Worm (Caenorhabditis elegans) whole organism, midembryonic: ENCODE data around the gene kap-1.

ENCODE experiments used
- cog-1 ChIP-seq: sonication (generic microtip); optimal IDR thresholded peaks from 2 replicates; lab custom pipeline; 2016; ENCODE audit warnings: missing genetic modification characterization, missing compliant biosample characterization
- klf-2 ChIP-seq: fragments of 200-800 bp; sonication (Bioruptor generic); conservative IDR thresholded peaks from 2 replicates; pipeline ENCODE4 v1.3.6; 2022; ENCODE audit warnings: missing genetic modification reagents, missing genetic modification characterization, missing compliant biosample characterization
- tab-1 ChIP-seq: fragments of 200-800 bp; sonication (Bioruptor generic); IDR thresholded peaks from 2 replicates; pipeline ENCODE4 v1.3.6; 2022; ENCODE audit warnings: missing genetic modification characterization, missing compliant biosample characterization
- ztf-29 ChIP-seq: fragments of 200-800 bp; sonication (Bioruptor generic); IDR thresholded peaks from 2 replicates; pipeline ENCODE4 v1.3.6; 2022; ENCODE audit warnings: missing genetic modification reagents, missing genetic modification characterization, missing compliant biosample characterization

DNA sequence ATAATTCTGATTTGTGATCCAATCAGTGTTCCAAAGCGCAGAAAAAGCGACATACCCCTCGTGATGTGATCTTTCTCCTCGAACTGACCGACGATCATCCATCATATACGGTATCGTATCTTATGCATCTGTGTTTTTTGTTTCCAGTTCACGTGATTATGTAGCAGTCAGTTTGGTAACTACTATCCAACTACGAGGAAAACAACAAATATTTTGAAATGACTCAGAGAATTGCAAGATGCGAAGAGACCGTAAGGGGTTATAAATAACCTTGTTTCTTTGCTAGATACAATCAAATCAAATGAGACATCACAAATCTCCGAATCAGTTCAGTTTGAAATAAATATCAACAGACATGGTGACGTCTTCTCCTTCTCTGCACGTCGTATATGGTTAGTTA lies 38.5 kb upstream of the kap-1 start:
- TF ChIP-seq ztf-29 (GFP tag; lab: Robert Waterston, UW) (no peak), klf-2 (GFP tag; lab: Robert Waterston, UW) (no peak), cog-1 (tag; lab: Kevin White, UChicago) (no peak), tab-1 (GFP tag; lab: Robert Waterston, UW) (no peak)
